3 fruit fly cellular contexts compared by ENCODE assay signal in the genomic region with DNA sequence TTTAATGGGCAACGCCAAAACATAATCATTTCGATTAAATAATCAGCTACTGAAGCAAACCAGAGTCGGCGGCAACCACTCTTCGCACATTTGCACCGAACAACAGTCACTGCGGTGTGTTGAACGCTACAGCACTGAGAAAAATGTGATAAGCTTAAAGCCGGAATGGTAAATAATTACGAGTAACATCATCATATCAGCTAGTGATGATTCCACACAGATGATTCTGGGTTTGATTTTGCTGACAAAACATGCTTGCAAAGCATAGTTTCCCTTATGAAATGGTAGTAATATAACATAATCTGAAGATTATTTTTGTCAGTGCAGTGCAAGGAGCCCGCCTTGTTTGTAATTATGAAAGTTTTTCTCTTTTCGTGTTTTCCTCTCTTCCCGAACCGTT.
TF ChIP-seq lines count a peak whose summit lies in the region.

No protein-coding gene starts in this region.

TF ChIP-seq in whole organism, embryonic, 481 proteins besides CTCF, POLR2A, EP300 and RAD21 (continued from another document and continues in another):
- TF ChIP-seq gcm2 (GFP tag; optimal IDR thresholded peaks at IDR 0.05; lab: Kevin White, UChicago) (no peak), zf30C (GFP tag; optimal IDR thresholded peaks at IDR 0.05; lab: Kevin White, UChicago) (peak; percentile 41), tio (GFP tag; optimal IDR thresholded peaks at IDR 0.05; lab: Kevin White, UChicago) (peak; percentile 29), Abd-B (GFP tag; optimal IDR thresholded peaks at IDR 0.05; lab: Kevin White, UChicago) (peak; percentile 38), CG2120 (GFP tag; optimal IDR thresholded peaks at IDR 0.05; lab: Kevin White, UChicago) (no peak), insv (GFP tag; optimal IDR thresholded peaks at IDR 0.05; lab: Kevin White, UChicago) (no peak), MESR4 (GFP tag; optimal IDR thresholded peaks at IDR 0.05; lab: Kevin White, UChicago) (no peak), Doc3 (GFP tag; IDR thresholded peaks at IDR 0.05; lab: Robert Waterston, UW; ENCODE audit: partially characterized antibody) (no peak), Taf1 (GFP tag; IDR thresholded peaks at IDR 0.05; lab: Robert Waterston, UW) (no peak), CG15011 (GFP tag; optimal IDR thresholded peaks at IDR 0.05; lab: Kevin White, UChicago) (no peak), sens-2 (GFP tag; IDR thresholded peaks at IDR 0.05; lab: Robert Waterston, UW) (no peak), CG7556 (GFP tag; optimal IDR thresholded peaks at IDR 0.05; lab: Kevin White, UChicago) (peak; percentile 28), CG2129 (GFP tag; IDR thresholded peaks at IDR 0.05; lab: Robert Waterston, UW; ENCODE audit: partially characterized antibody) (no peak), cwo (GFP tag; optimal IDR thresholded peaks at IDR 0.05; lab: Kevin White, UChicago) (no peak), lab (GFP tag; optimal IDR thresholded peaks at IDR 0.05; lab: Kevin White, UChicago) (peak; percentile 37), CG6765 (GFP tag; optimal IDR thresholded peaks at IDR 0.05; lab: Kevin White, UChicago) (no peak), Stat92E (GFP tag; optimal IDR thresholded peaks at IDR 0.05; lab: Kevin White, UChicago) (no peak), MBD-R2 (GFP tag; IDR thresholded peaks at IDR 0.05; lab: Robert Waterston, UW) (no peak), CG14965 (GFP tag; optimal IDR thresholded peaks at IDR 0.05; lab: Kevin White, UChicago; ENCODE audit: borderline replicate concordance) (no peak), sqz (GFP tag; optimal IDR thresholded peaks at IDR 0.05; lab: Kevin White, UChicago) (no peak), CG16813 (GFP tag; IDR thresholded peaks at IDR 0.05; lab: Robert Waterston, UW; ENCODE audit: partially characterized antibody) (no peak), CG2678 (tag; optimal IDR thresholded peaks at IDR 0.05; lab: Kevin White, UChicago) (peak; percentile 54), CG32767 (GFP tag; IDR thresholded peaks at IDR 0.05; lab: Robert Waterston, UW) (no peak), rib (GFP tag; IDR thresholded peaks at IDR 0.05; lab: Robert Waterston, UW) (no peak), CG13287 (GFP tag; IDR thresholded peaks at IDR 0.05; lab: Robert Waterston, UW; ENCODE audit: partially characterized antibody) (no peak), Lim3 (GFP tag; IDR thresholded peaks at IDR 0.05; lab: Robert Waterston, UW) (no peak), caup (GFP tag; optimal IDR thresholded peaks at IDR 0.05; lab: Kevin White, UChicago; ENCODE audit: severe bottlenecking) (no peak), Dip3 (GFP tag; optimal IDR thresholded peaks at IDR 0.05; lab: Kevin White, UChicago) (no peak), cas (GFP tag; IDR thresholded peaks at IDR 0.05; lab: Robert Waterston, UW) (no peak), Antp (GFP tag; optimal IDR thresholded peaks at IDR 0.05; lab: Kevin White, UChicago) (peak; percentile 58), CG2199 (GFP tag; IDR thresholded peaks at IDR 0.05; lab: Robert Waterston, UW) (no peak), HLHmδ (GFP tag; optimal IDR thresholded peaks at IDR 0.05; lab: Kevin White, UChicago) (no peak), ac (GFP tag; optimal IDR thresholded peaks at IDR 0.05; lab: Kevin White, UChicago) (no peak), lilli (GFP tag; optimal IDR thresholded peaks at IDR 0.05; lab: Kevin White, UChicago) (peak; percentile 47), CG4820 (GFP tag; optimal IDR thresholded peaks at IDR 0.05; lab: Kevin White, UChicago) (peak; percentile 71), Fer3 (tag; optimal IDR thresholded peaks at IDR 0.05; lab: Kevin White, UChicago) (no peak), jing (GFP tag; optimal IDR thresholded peaks at IDR 0.05; lab: Kevin White, UChicago) (peak; percentile 54), ken (GFP tag; IDR thresholded peaks at IDR 0.05; lab: Robert Waterston, UW) (no peak; the same call in 2 of the 3 replicates), CG10147 (GFP tag; optimal IDR thresholded peaks at IDR 0.05; lab: Kevin White, UChicago) (no peak), tna (GFP tag; IDR thresholded peaks at IDR 0.05; lab: Robert Waterston, UW; ENCODE audit: partially characterized antibody) (no peak), Spps (tag; optimal IDR thresholded peaks at IDR 0.05; lab: Kevin White, UChicago) (peak; percentile 62), CG8359 (GFP tag; optimal IDR thresholded peaks at IDR 0.05; lab: Kevin White, UChicago; ENCODE audit: borderline replicate concordance) (peak; percentile 53)

TF ChIP-seq in whole organism, prepupa, 60 proteins besides CTCF, POLR2A, EP300 and RAD21 (continued from another document):
- TF ChIP-seq Smox (GFP tag; optimal IDR thresholded peaks at IDR 0.05; lab: Kevin White, UChicago) (no peak), fkh (GFP tag; optimal IDR thresholded peaks at IDR 0.05; lab: Kevin White, UChicago) (no peak), Gug (GFP tag; IDR thresholded peaks at IDR 0.05; lab: Robert Waterston, UW) (peak; percentile 78), lz (GFP tag; optimal IDR thresholded peaks at IDR 0.05; lab: Kevin White, UChicago) (peak; percentile 73), CG8632 (GFP tag; optimal IDR thresholded peaks at IDR 0.05; lab: Kevin White, UChicago) (peak; percentile 69), CG9139 (GFP tag; optimal IDR thresholded peaks at IDR 0.05; lab: Kevin White, UChicago) (peak; percentile 14), salr (GFP tag; optimal IDR thresholded peaks at IDR 0.05; lab: Kevin White, UChicago) (peak; percentile 49 to 82), CG16779 (tag; optimal IDR thresholded peaks at IDR 0.05; lab: Kevin White, UChicago) (peak; percentile 41), CG3032 (tag; optimal IDR thresholded peaks at IDR 0.05; lab: Kevin White, UChicago) (peak; percentile 62), CG8119 (GFP tag; IDR thresholded peaks at IDR 0.05; lab: Robert Waterston, UW) (peak; percentile 95), Eip75B (GFP tag; optimal IDR thresholded peaks at IDR 0.05; lab: Kevin White, UChicago) (peak; percentile 83), CG8319 (GFP tag; optimal IDR thresholded peaks at IDR 0.05; lab: Kevin White, UChicago) (peak; percentile 61), CG6808 (GFP tag; optimal IDR thresholded peaks at IDR 0.05; lab: Kevin White, UChicago) (peak; percentile 54), CG32006 (GFP tag; optimal IDR thresholded peaks at IDR 0.05; lab: Kevin White, UChicago) (peak; percentile 96), CG6163 (GFP tag; IDR thresholded peaks at IDR 0.05; lab: Robert Waterston, UW) (peak; percentile 86), fd59A (GFP tag; optimal IDR thresholded peaks at IDR 0.05; lab: Kevin White, UChicago) (peak; percentile 54), CG6276 (GFP tag; optimal IDR thresholded peaks at IDR 0.05; lab: Kevin White, UChicago) (peak; percentile 87), CG31627 (GFP tag; optimal IDR thresholded peaks at IDR 0.05; lab: Kevin White, UChicago) (peak; percentile 77), Eip78C (GFP tag; lab: Kevin White, UChicago) (peak; percentile 6), Ets21C (GFP tag; optimal IDR thresholded peaks at IDR 0.05; lab: Kevin White, UChicago) (peak; percentile 51), OdsH (GFP tag; optimal IDR thresholded peaks at IDR 0.05; lab: Kevin White, UChicago) (peak; percentile 88), Met (GFP tag; optimal IDR thresholded peaks at IDR 0.05; lab: Kevin White, UChicago) (peak; percentile 72), svp (GFP tag; lab: Kevin White, UChicago) (no peak), cyc (GFP tag; optimal IDR thresholded peaks at IDR 0.05; lab: Kevin White, UChicago) (peak; percentile 77), Ets96B (tag; optimal IDR thresholded peaks at IDR 0.05; lab: Kevin White, UChicago) (peak; percentile 67), CG11762 (GFP tag; optimal IDR thresholded peaks at IDR 0.05; lab: Kevin White, UChicago; ENCODE audit: insufficient read depth) (peak; percentile 81), CG6792 (GFP tag; optimal IDR thresholded peaks at IDR 0.05; lab: Kevin White, UChicago) (peak; percentile 81), CG11902 (GFP tag; optimal IDR thresholded peaks at IDR 0.05; lab: Kevin White, UChicago) (peak; percentile 68), Lpt (GFP tag; optimal IDR thresholded peaks at IDR 0.05; lab: Kevin White, UChicago) (peak; percentile 92), achi (GFP tag; optimal IDR thresholded peaks at IDR 0.05; lab: Kevin White, UChicago) (peak; percentile 84), spab (GFP tag; optimal IDR thresholded peaks at IDR 0.05; lab: Kevin White, UChicago) (peak; percentile 64), Hr4 (GFP tag; optimal IDR thresholded peaks at IDR 0.05; lab: Kevin White, UChicago) (peak; percentile 98), esn (GFP tag; optimal IDR thresholded peaks at IDR 0.05; lab: Kevin White, UChicago) (peak; percentile 81), dsx (GFP tag; optimal IDR thresholded peaks at IDR 0.05; lab: Kevin White, UChicago; ENCODE audit: poor library complexity, severe bottlenecking) (no peak), pdm3 (GFP tag; optimal IDR thresholded peaks at IDR 0.05; lab: Kevin White, UChicago) (peak; percentile 87), CG15336 (GFP tag; IDR thresholded peaks at IDR 0.05; lab: Robert Waterston, UW) (peak; percentile 92), eg (GFP tag; IDR thresholded peaks at IDR 0.05; lab: Robert Waterston, UW) (peak; percentile 89), Sox14 (GFP tag; optimal IDR thresholded peaks at IDR 0.05; lab: Kevin White, UChicago) (peak; percentile 82)

TF ChIP-seq in whole organism, wandering third instar larva, 38 proteins besides CTCF, POLR2A, EP300 and RAD21 (continued from another document):
- TF ChIP-seq h (GFP tag; optimal IDR thresholded peaks at IDR 0.05; lab: Kevin White, UChicago) (peak; percentile 65), CG32264 (GFP tag; optimal IDR thresholded peaks at IDR 0.05; lab: Kevin White, UChicago) (no peak)
